Worm (Caenorhabditis elegans) whole organism, young adult: ENCODE data around the gene clec-223.

Source experiments
- B0019.2 ChIP-seq: fragments of 200-800 bp; sonication (Bioruptor generic); conservative IDR thresholded peaks from 2 replicates; pipeline ENCODE4 v1.3.6; 2022; ENCODE audit warnings: missing genetic modification reagents, missing genetic modification characterization, missing compliant biosample characterization
- C06A6.2 ChIP-seq: fragments of 200-800 bp; sonication (Bioruptor generic); conservative IDR thresholded peaks from 2 replicates; pipeline ENCODE4 v1.3.6; 2022; ENCODE audit warnings: missing genetic modification characterization, missing compliant biosample characterization
- cebp-2 ChIP-seq: fragments of 200-800 bp; sonication (Bioruptor generic); IDR thresholded peaks from 2 replicates; pipeline ENCODE4 v1.3.6; 2022; ENCODE audit warnings: missing genetic modification characterization, missing compliant biosample characterization
- hlh-26 ChIP-seq: fragments of 200-800 bp; sonication (Bioruptor generic); conservative IDR thresholded peaks from 2 replicates; pipeline ENCODE4 v1.3.6; 2022; ENCODE audit warnings: missing genetic modification reagents, missing genetic modification characterization, missing compliant biosample characterization
- snpc-1.3 ChIP-seq: sonication (generic microtip); optimal IDR thresholded peaks from 2 replicates; lab custom pipeline; 2017; ENCODE audit warnings: missing genetic modification characterization, mild to moderate bottlenecking, missing compliant biosample characterization, antibody characterized with exemption, moderate library complexity, missing genotype, missing genetic modification reagents; ENCODE audit not compliant: insufficient read depth
- snpc-4 ChIP-seq, 5 experiments: fragments of 150-350 bp in 1 of 5; sonication (generic microtip) in 4 of 5; optimal IDR thresholded peaks; 2 replicates each; lab custom pipeline; 2014 to 2018; ENCODE audit warnings: missing genetic modification characterization in 5 of 5, missing biosample characterization in 3 of 5, antibody characterized with exemption in 2 of 5, mild to moderate bottlenecking in 2 of 5, missing compliant biosample characterization in 2 of 5, missing genotype in 2 of 5, moderate library complexity in 2 of 5, missing genetic modification reagents in 1 of 5
- tlf-1 ChIP-seq: fragments of 200-800 bp; sonication (Bioruptor generic); optimal IDR thresholded peaks from 2 replicates; lab custom pipeline; 2018; ENCODE audit warnings: mild to moderate bottlenecking, missing genetic modification characterization, missing compliant biosample characterization

ce11 chrV:11320860-11321259, 47.9 kb downstream of the clec-223 start:
- TF ChIP-seq snpc-1.3 (no peak), tlf-1 (GFP tag; lab: Kevin White, UChicago) (no peak), B0019.2 (GFP tag; lab: Robert Waterston, UW) (no peak), hlh-26 (no peak), cebp-2 (GFP tag; lab: Robert Waterston, UW) (no peak), C06A6.2 (no peak), snpc-4 (GFP tag; optimal IDR thresholded peaks at IDR 0.05; lab: Kevin White, UChicago) (no peak), snpc-4 (tag; optimal IDR thresholded peaks at IDR 0.05; lab: Kevin White, UChicago) (no peak)
